Worm (Caenorhabditis elegans): Measurements from ENCODE around the gene fipr-28.

fipr-28 gene

ce11 chrIV:16627676-16628075 lies at the start of gene fipr-28:
TSS of gene fipr-28 (plus strand) at chrIV:16627976.
- TF ChIP-seq R02D3.7 (tag; optimal IDR thresholded peaks at IDR 0.05): no peak
- no peak for TF ChIP-seq elt-1 (tag; optimal IDR thresholded peaks at IDR 0.05)
- TF ChIP-seq fos-1 (tag; optimal IDR thresholded peaks at IDR 0.05): no peak
- TF ChIP-seq unc-62 (GFP tag; optimal IDR thresholded peaks at IDR 0.05): no peak
- TF ChIP-seq nhr-25 (tag; optimal IDR thresholded peaks at IDR 0.05): no peak
- no peak for TF ChIP-seq elt-3 (tag; optimal IDR thresholded peaks at IDR 0.05)
- no peak for TF ChIP-seq nhr-77 (tag; optimal IDR thresholded peaks at IDR 0.05)
- no peak for TF ChIP-seq sea-2 (GFP tag; optimal IDR thresholded peaks at IDR 0.05)
- no peak for TF ChIP-seq ceh-28 (tag; optimal IDR thresholded peaks at IDR 0.05)
- no peak for TF ChIP-seq nhr-11 (tag; optimal IDR thresholded peaks at IDR 0.05)
- TF ChIP-seq pqm-1 (tag; optimal IDR thresholded peaks at IDR 0.05): no peak
- no peak for TF ChIP-seq nhr-28 (tag; optimal IDR thresholded peaks at IDR 0.05)
- no peak for TF ChIP-seq unc-39 (tag; optimal IDR thresholded peaks at IDR 0.05)
- TF ChIP-seq tbx-2 (tag; optimal IDR thresholded peaks at IDR 0.05): no peak
- TF ChIP-seq pha-4 (tag; optimal IDR thresholded peaks at IDR 0.05): no peak
- no peak for TF ChIP-seq nhr-237 (tag; optimal IDR thresholded peaks at IDR 0.05)
- no peak for TF ChIP-seq skn-1 (tag; optimal IDR thresholded peaks at IDR 0.05)
- no peak for TF ChIP-seq nhr-67 (tag; optimal IDR thresholded peaks at IDR 0.05)
- no peak for TF ChIP-seq ztf-4 (tag; optimal IDR thresholded peaks at IDR 0.05)
- no peak for TF ChIP-seq nhr-12 (tag; optimal IDR thresholded peaks at IDR 0.05)

ce11 chrIV:16578449-16578848 lies 49.3 kb upstream of the fipr-28 start, which contains the start of gene Y51H4A.8:
TSS of gene Y51H4A.8 (minus strand) at chrIV:16578549.
- no peak for TF ChIP-seq fkh-2 (tag; optimal IDR thresholded peaks at IDR 0.05)
- TF ChIP-seq lin-39 (tag; optimal IDR thresholded peaks at IDR 0.05): no peak
- TF ChIP-seq R02D3.7 (tag; optimal IDR thresholded peaks at IDR 0.05): no peak
- no peak for TF ChIP-seq tbx-2 (tag; optimal IDR thresholded peaks at IDR 0.05)
- no peak for TF ChIP-seq ztf-4 (tag; optimal IDR thresholded peaks at IDR 0.05)
- TF ChIP-seq pqm-1 (tag; optimal IDR thresholded peaks at IDR 0.05): no peak
- TF ChIP-seq nfya-1 (tag; optimal IDR thresholded peaks at IDR 0.05; ENCODE audit: insufficient read depth): no peak
- TF ChIP-seq ama-1 (optimal IDR thresholded peaks at IDR 0.05): no peak
- no peak for TF ChIP-seq ceh-28 (tag; optimal IDR thresholded peaks at IDR 0.05)
- no peak for TF ChIP-seq unc-39 (tag; optimal IDR thresholded peaks at IDR 0.05)
- TF ChIP-seq nhr-67 (tag; optimal IDR thresholded peaks at IDR 0.05): no peak
- no peak for TF ChIP-seq elt-2 (tag; optimal IDR thresholded peaks at IDR 0.05)
- TF ChIP-seq nhr-43 (tag; optimal IDR thresholded peaks at IDR 0.05; ENCODE audit: poor library complexity, severe bottlenecking): no peak
- no peak for TF ChIP-seq nhr-25 (tag; optimal IDR thresholded peaks at IDR 0.05)
- no peak for TF ChIP-seq nhr-28 (tag; optimal IDR thresholded peaks at IDR 0.05)
- TF ChIP-seq pha-4 (tag; optimal IDR thresholded peaks at IDR 0.05): no peak
- TF ChIP-seq eor-1 (tag; optimal IDR thresholded peaks at IDR 0.05): no peak

- TF ChIP-seq R02D3.7 (tag; optimal IDR thresholded peaks at IDR 0.05) (no peak), lin-39 (tag; optimal IDR thresholded peaks at IDR 0.05) (no peak), hmg-11 (tag; optimal IDR thresholded peaks at IDR 0.05) (no peak), nhr-25 (tag; optimal IDR thresholded peaks at IDR 0.05) (no peak), eor-1 (tag; optimal IDR thresholded peaks at IDR 0.05) (no peak), ceh-9 (tag; optimal IDR thresholded peaks at IDR 0.05) (no peak), ceh-28 (tag; optimal IDR thresholded peaks at IDR 0.05) (no peak), elt-3 (tag; optimal IDR thresholded peaks at IDR 0.05) (no peak), zag-1 (tag; optimal IDR thresholded peaks at IDR 0.05) (no peak), ZK546.5 (tag; optimal IDR thresholded peaks at IDR 0.05) (no peak), nhr-28 (tag; optimal IDR thresholded peaks at IDR 0.05) (no peak)
These were observed 26.2 kb upstream of the fipr-28 start for ce11 chrIV:16601599-16601998.

ce11 chrIV:16602676-16603075 lies 25.1 kb upstream of the fipr-28 start, which contains the start of gene col-137:
TSS of gene col-137 (minus strand) at chrIV:16602776.
- TF ChIP-seq hmg-11 (tag; optimal IDR thresholded peaks at IDR 0.05) (no peak), ztf-11 (tag; optimal IDR thresholded peaks at IDR 0.05) (no peak), elt-3 (tag; optimal IDR thresholded peaks at IDR 0.05) (no peak), mml-1 (tag; optimal IDR thresholded peaks at IDR 0.05) (no peak), nhr-28 (tag; optimal IDR thresholded peaks at IDR 0.05) (no peak), ceh-16 (tag; optimal IDR thresholded peaks at IDR 0.05) (no peak), unc-62 (GFP tag; optimal IDR thresholded peaks at IDR 0.05) (no peak), ceh-9 (tag; optimal IDR thresholded peaks at IDR 0.05) (no peak), sea-2 (GFP tag; optimal IDR thresholded peaks at IDR 0.05) (no peak), lin-15B (tag; optimal IDR thresholded peaks at IDR 0.05) (no peak), aly-2 (tag; optimal IDR thresholded peaks at IDR 0.05) (no peak), jun-1 (tag; optimal IDR thresholded peaks at IDR 0.05) (no peak), ceh-82 (tag; optimal IDR thresholded peaks at IDR 0.05) (no peak), nhr-67 (tag; optimal IDR thresholded peaks at IDR 0.05) (no peak), nfya-1 (tag; optimal IDR thresholded peaks at IDR 0.05; ENCODE audit: insufficient read depth) (no peak)

All from whole organism, L3 larva.